Worm (Caenorhabditis elegans) whole organism, L2 larva: Measurements from ENCODE around the gene Y27F2A.11.
"Not testable (repeated sequence)": the region's sequence is repeated elsewhere in the genome, so short reads cannot be mapped to it uniquely, and the experiment has no call there.

Source experiments
- F13H6.1 ChIP-seq: sonication (generic microtip); optimal IDR thresholded peaks from 2 replicates; lab custom pipeline; 2016; ENCODE audit warnings: missing genetic modification characterization, missing compliant biosample characterization
- R02D3.7 ChIP-seq: fragments of 150-350 bp; optimal IDR thresholded peaks from 2 replicates; lab custom pipeline; 2014; ENCODE audit warnings: missing biosample characterization, missing genetic modification characterization
- Y55F3AM.14 ChIP-seq: fragments of 200-800 bp; sonication (Bioruptor generic); optimal IDR thresholded peaks from 2 replicates; lab custom pipeline; 2018; ENCODE audit warnings: mild to moderate bottlenecking, missing genetic modification characterization, missing compliant biosample characterization
- ZK546.5 ChIP-seq: sonication (generic microtip); optimal IDR thresholded peaks from 2 replicates; lab custom pipeline; 2017; ENCODE audit warnings: missing biosample characterization, missing genetic modification characterization
- alr-1 ChIP-seq: fragments of 150-350 bp; optimal IDR thresholded peaks from 2 replicates; lab custom pipeline; 2014; ENCODE audit warnings: missing biosample characterization, missing genetic modification characterization
- aly-2 ChIP-seq: fragments of 150-350 bp; optimal IDR thresholded peaks from 2 replicates; lab custom pipeline; 2014; ENCODE audit warnings: missing biosample characterization, missing genetic modification characterization
- ama-1 ChIP-seq: fragments of 150-350 bp; optimal IDR thresholded peaks from 2 replicates; lab custom pipeline; 2018; ENCODE audit warnings: inconsistent platforms
- ceh-16 ChIP-seq: fragments of 150-350 bp; optimal IDR thresholded peaks from 2 replicates; lab custom pipeline; 2014; ENCODE audit warnings: missing biosample characterization, missing genetic modification characterization
- ceh-82 ChIP-seq: fragments of 150-350 bp; optimal IDR thresholded peaks from 2 replicates; lab custom pipeline; 2014; ENCODE audit warnings: missing biosample characterization, missing genetic modification characterization
- dmd-4 ChIP-seq: sonication (generic microtip); optimal IDR thresholded peaks from 2 replicates; lab custom pipeline; 2017; ENCODE audit warnings: missing biosample characterization, missing genetic modification characterization
- egl-27 ChIP-seq: sonication (generic microtip); optimal IDR thresholded peaks from 3 replicates; lab custom pipeline; 2017; ENCODE audit warnings: missing biosample characterization, missing genetic modification reagents, missing genetic modification characterization
- elt-3 ChIP-seq: sonication (generic microtip); optimal IDR thresholded peaks from 2 replicates; lab custom pipeline; 2017; ENCODE audit warnings: missing biosample characterization, missing genetic modification characterization
- fos-1 ChIP-seq: fragments of 150-350 bp; optimal IDR thresholded peaks from 2 replicates; lab custom pipeline; 2014; ENCODE audit warnings: missing biosample characterization, missing genetic modification characterization
- gmeb-1 ChIP-seq: fragments of 150-350 bp; optimal IDR thresholded peaks from 2 replicates; lab custom pipeline; 2014; ENCODE audit warnings: missing biosample characterization, missing genetic modification characterization
- lin-11 ChIP-seq: fragments of 150-350 bp; sonication (generic microtip); optimal IDR thresholded peaks from 2 replicates; lab custom pipeline; 2014; ENCODE audit warnings: missing biosample characterization, missing genetic modification characterization, inconsistent platforms, mixed read lengths
- lin-13 ChIP-seq: fragments of 150-350 bp; optimal IDR thresholded peaks from 2 replicates; lab custom pipeline; 2014; ENCODE audit warnings: missing biosample characterization, missing genetic modification reagents, missing genetic modification characterization
- lin-39 ChIP-seq: fragments of 150-350 bp; optimal IDR thresholded peaks from 2 replicates; lab custom pipeline; 2014; ENCODE audit warnings: missing biosample characterization, missing genetic modification reagents, missing genetic modification characterization
- lsy-2 ChIP-seq, 2 experiments: fragments of 150-350 bp in 1 of 2; sonication (generic microtip) in 1 of 2; optimal IDR thresholded peaks; 2 replicates each; lab custom pipeline; 2014 to 2017; ENCODE audit warnings: missing biosample characterization in 2 of 2, missing genetic modification characterization in 2 of 2
- mab-5 ChIP-seq: fragments of 150-350 bp; optimal IDR thresholded peaks from 2 replicates; lab custom pipeline; 2014; ENCODE audit warnings: missing biosample characterization, missing genetic modification characterization
- mbf-1 ChIP-seq: sonication (generic microtip); optimal IDR thresholded peaks from 2 replicates; lab custom pipeline; 2017; ENCODE audit warnings: missing biosample characterization, missing genetic modification characterization
- nhr-10 ChIP-seq: sonication (generic microtip); optimal IDR thresholded peaks from 2 replicates; lab custom pipeline; 2017; ENCODE audit warnings: missing biosample characterization, missing genetic modification characterization
- nhr-12 ChIP-seq: fragments of 150-350 bp; optimal IDR thresholded peaks from 2 replicates; lab custom pipeline; 2014; ENCODE audit warnings: missing biosample characterization, missing genetic modification characterization
- nhr-129 ChIP-seq: fragments of 150-350 bp; optimal IDR thresholded peaks from 2 replicates; lab custom pipeline; 2014; ENCODE audit warnings: missing biosample characterization, missing genetic modification characterization
- nhr-23 ChIP-seq: fragments of 150-350 bp; optimal IDR thresholded peaks from 2 replicates; lab custom pipeline; 2014; ENCODE audit warnings: missing biosample characterization, missing genetic modification reagents, missing genetic modification characterization
- nhr-237 ChIP-seq: fragments of 150-350 bp; optimal IDR thresholded peaks from 2 replicates; lab custom pipeline; 2014; ENCODE audit warnings: missing biosample characterization, missing genetic modification characterization
- nhr-25 ChIP-seq: fragments of 150-350 bp; sonication (generic microtip); optimal IDR thresholded peaks from 3 replicates; lab custom pipeline; 2014; ENCODE audit warnings: missing biosample characterization, missing genetic modification characterization
- nhr-6 ChIP-seq: fragments of 150-350 bp; optimal IDR thresholded peaks from 2 replicates; lab custom pipeline; 2014; ENCODE audit warnings: missing biosample characterization, missing genetic modification characterization
- nhr-77 ChIP-seq: fragments of 150-350 bp; optimal IDR thresholded peaks from 2 replicates; lab custom pipeline; 2014; ENCODE audit warnings: missing biosample characterization, missing genetic modification characterization
- peb-1 ChIP-seq: fragments of 150-350 bp; optimal IDR thresholded peaks from 2 replicates; lab custom pipeline; 2014; ENCODE audit warnings: missing biosample characterization, missing genetic modification characterization
- skn-1 ChIP-seq: sonication (generic microtip); optimal IDR thresholded peaks from 2 replicates; lab custom pipeline; 2017; ENCODE audit warnings: missing biosample characterization, missing genetic modification characterization
- sma-9 ChIP-seq, 2 experiments: fragments of 150-350 bp in 1 of 2; sonication (generic microtip) in 1 of 2; optimal IDR thresholded peaks; 2 replicates each; lab custom pipeline; 2014 to 2016; ENCODE audit warnings: missing genetic modification characterization in 2 of 2, mild to moderate bottlenecking in 1 of 2, missing biosample characterization in 1 of 2, missing compliant biosample characterization in 1 of 2, missing genetic modification reagents in 1 of 2, moderate library complexity in 1 of 2
- snpc-4 ChIP-seq: fragments of 150-350 bp; optimal IDR thresholded peaks from 2 replicates; lab custom pipeline; 2014; ENCODE audit warnings: missing biosample characterization, missing genetic modification characterization
- unc-39 ChIP-seq: fragments of 150-350 bp; optimal IDR thresholded peaks from 2 replicates; lab custom pipeline; 2014; ENCODE audit warnings: missing biosample characterization, missing genetic modification characterization
- unc-55 ChIP-seq: fragments of 150-350 bp; sonication (generic microtip); optimal IDR thresholded peaks from 3 replicates; lab custom pipeline; 2014; ENCODE audit warnings: missing biosample characterization, missing genetic modification reagents, missing genetic modification characterization
- unc-62 ChIP-seq: fragments of 150-350 bp; optimal IDR thresholded peaks from 2 replicates; lab custom pipeline; 2014; ENCODE audit warnings: missing biosample characterization, missing genetic modification reagents, missing genetic modification characterization
- zag-1 ChIP-seq: fragments of 150-350 bp; optimal IDR thresholded peaks from 2 replicates; lab custom pipeline; 2014; ENCODE audit warnings: missing biosample characterization, missing genetic modification characterization
- ztf-4 ChIP-seq: fragments of 150-350 bp; optimal IDR thresholded peaks from 2 replicates; lab custom pipeline; 2014; ENCODE audit warnings: missing biosample characterization, missing genetic modification characterization

Gene Y27F2A.11

DNA sequence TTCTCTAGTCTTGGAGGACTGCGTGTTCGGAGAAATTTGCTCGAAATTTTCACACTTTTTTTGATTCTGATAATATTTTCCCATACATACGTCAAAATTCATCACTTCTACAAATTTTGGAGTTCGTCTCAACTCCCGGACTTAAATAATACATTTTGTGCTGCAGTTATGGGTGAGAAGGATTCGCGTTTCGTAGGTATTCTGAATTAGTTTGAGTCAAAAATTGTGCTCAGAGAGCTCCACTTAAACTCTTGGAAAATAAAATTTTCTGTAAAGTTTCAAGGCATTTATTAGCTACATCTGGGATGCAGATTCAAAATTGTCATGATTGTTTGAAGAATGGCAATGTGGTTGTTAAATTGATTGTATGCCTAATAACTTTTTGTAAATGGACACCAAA, 24.8 kb downstream of the Y27F2A.11 start, which contains the start of gene ZC239.4:
Gene ZC239.4 (plus strand): TSS at position 301 of the 400 bp plus-strand sequence.
- TF ChIP-seq lin-13 (GFP tag; lab: Kevin White, UChicago) = no peak
- TF ChIP-seq lin-11 (tag; lab: Kevin White, UChicago) = no peak
- TF ChIP-seq elt-3 (tag; lab: Kevin White, UChicago) = no peak
- no peak for TF ChIP-seq gmeb-1 (tag; lab: Kevin White, UChicago)
- TF ChIP-seq, all 48 proteins: peak for 0

DNA sequence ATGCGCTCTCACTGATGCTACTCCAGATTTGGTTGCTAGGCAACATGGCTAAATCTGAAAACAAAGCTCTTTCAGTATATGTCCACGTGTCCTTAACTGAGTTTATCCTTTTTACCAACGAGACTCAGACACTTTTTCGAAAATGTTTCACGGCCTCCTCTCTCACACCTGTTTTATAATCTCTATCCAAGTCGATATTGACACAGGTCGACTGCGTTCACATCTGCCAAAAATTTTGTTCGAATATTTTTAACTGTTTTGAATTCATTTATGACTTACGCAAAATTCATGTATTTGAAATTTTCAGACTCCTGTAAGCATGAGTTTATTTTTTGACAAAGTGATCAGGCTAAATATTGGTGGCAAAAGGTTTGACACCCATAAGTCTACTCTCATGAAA, 26.6 kb downstream of the Y27F2A.11 start, which contains the start of gene ZC239.3:
Gene ZC239.3 (plus strand): TSS at position 301 of the 400 bp plus-strand sequence.
- not testable (repeated sequence) for TF ChIP-seq peb-1, nhr-25, nhr-237 (tag; lab: Kevin White, UChicago)
- TF ChIP-seq, all 48 proteins: peak for 0; not testable (repeated sequence) for 48

DNA sequence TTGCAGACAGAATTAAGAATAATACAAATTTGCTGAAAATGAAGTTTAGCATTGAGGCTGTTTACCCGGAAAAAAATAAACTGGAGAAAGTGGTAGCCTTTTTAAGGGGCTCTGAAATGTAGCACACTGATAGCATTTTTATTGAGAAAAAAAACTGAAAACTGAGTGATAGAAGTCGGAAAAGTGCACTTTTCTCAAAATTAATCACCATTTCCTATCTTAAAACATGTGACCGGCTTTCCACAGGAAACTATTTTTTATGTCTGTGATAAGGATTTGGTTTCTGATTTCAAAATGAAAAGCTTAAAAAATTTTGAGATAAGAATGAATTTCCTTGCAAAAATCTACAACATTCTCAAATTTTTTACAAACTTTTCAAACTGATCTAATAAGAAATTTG, 31.6 kb downstream of the Y27F2A.11 start, which contains the start of gene ZC239.22:
Gene ZC239.22 (minus strand): TSS at position 101 of the 400 bp plus-strand sequence.
- no peak for TF ChIP-seq unc-62
- no peak for TF ChIP-seq nhr-23
- TF ChIP-seq nhr-12 (tag; lab: Kevin White, UChicago) = no peak
- TF ChIP-seq elt-3 (tag; lab: Kevin White, UChicago) = no peak
- no peak for TF ChIP-seq Y55F3AM.14 (GFP tag; lab: Kevin White, UChicago)
- TF ChIP-seq mbf-1 (tag; lab: Kevin White, UChicago) = no peak
- TF ChIP-seq zag-1 (tag; lab: Kevin White, UChicago) = no peak
- no peak for TF ChIP-seq skn-1 (tag; lab: Kevin White, UChicago)
- TF ChIP-seq F13H6.1 = no peak
- no peak for TF ChIP-seq unc-55
- no peak for TF ChIP-seq snpc-4
- TF ChIP-seq ZK546.5 = no peak
- no peak for TF ChIP-seq mab-5 (tag; lab: Kevin White, UChicago)
- TF ChIP-seq lin-39 = no peak
- no peak for TF ChIP-seq nhr-10 (tag; lab: Kevin White, UChicago)

DNA sequence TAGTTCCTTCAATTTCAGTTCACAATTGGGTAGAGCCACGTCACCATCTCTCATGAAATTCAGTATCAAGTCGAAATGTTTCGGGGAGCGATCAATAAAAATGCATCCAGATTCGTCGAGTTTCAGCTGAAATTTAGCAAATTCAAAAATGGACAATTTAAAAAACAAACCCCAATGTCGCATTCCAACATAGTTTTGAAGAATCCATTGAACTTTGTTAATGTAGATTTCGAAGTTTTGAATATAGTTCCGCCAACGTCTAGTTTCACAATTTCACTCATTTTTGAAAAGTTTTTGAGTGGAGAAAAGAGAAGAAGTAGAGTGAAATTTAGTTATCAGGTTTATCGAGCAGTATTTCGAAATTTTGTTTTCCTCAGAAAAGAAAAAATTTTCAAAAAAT, 32.6 kb downstream of the Y27F2A.11 start, which contains the start of gene ZC239.14:
Gene ZC239.14 (minus strand): TSS at position 305 of the 400 bp plus-strand sequence.
- TF ChIP-seq ztf-4 (tag; lab: Kevin White, UChicago) = no peak
- TF ChIP-seq nhr-6 (tag; lab: Kevin White, UChicago) = no peak
- no peak for TF ChIP-seq nhr-129
- TF ChIP-seq R02D3.7 (tag; lab: Kevin White, UChicago) = no peak
- TF ChIP-seq elt-3 (tag; lab: Kevin White, UChicago) = no peak
- no peak for TF ChIP-seq unc-39 (tag; lab: Kevin White, UChicago)
- no peak for TF ChIP-seq dmd-4 (tag; lab: Kevin White, UChicago)
- TF ChIP-seq nhr-23 = no peak
- TF ChIP-seq peb-1 (tag; lab: Kevin White, UChicago) = no peak
- no peak for TF ChIP-seq lin-13 (GFP tag; lab: Kevin White, UChicago)
- no peak for TF ChIP-seq gmeb-1 (tag; lab: Kevin White, UChicago)
- no peak for TF ChIP-seq ama-1 (lab: Kevin White, UChicago)
- no peak for TF ChIP-seq nhr-77

DNA sequence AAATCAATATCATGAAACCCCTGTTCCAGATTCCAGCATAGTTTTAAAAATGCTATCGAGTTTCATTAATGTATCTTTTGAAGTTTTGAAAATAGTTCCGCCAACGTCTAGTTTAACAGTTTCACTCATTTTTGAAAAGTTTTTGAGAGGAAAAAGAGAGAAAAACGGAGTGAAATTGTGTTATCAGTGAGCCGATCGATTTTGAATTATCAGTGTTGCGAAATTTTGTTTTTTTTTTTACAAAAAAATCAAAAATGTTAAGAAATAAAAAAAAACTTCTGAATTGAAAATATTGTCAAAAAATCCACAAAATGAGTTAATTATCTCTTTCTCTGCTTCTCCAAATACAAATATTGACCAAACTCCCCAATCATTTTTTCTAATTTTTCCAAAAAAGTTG, 33.5 kb downstream of the Y27F2A.11 start, which contains the start of gene ZC239.13:
Gene ZC239.13 (minus strand): TSS at position 154 of the 400 bp plus-strand sequence.
- TF ChIP-seq fos-1 (peak; percentile 5), aly-2 (tag; lab: Kevin White, UChicago) (no peak)

DNA sequence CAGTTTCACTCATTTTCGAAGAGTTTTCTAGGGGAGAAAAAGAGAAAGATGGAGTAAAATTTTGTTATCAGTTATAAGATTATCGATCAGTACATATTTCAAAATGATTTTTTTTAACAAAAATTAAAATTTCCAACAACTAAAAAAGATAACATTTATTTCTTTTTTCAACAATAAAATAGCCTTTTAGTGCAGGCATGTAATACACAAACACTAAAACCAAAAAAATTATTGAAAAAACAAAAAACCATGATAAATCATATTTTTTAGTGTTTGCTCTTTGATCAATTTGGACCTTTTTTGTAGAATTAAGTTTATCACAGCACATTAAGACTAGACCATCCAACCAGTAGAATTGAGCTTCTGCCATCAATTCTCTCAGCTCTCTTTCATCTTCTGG, 35.5 kb downstream of the Y27F2A.11 start, which contains the start of gene ZC239.15:
Gene ZC239.15 (minus strand): TSS at position 101 of the 400 bp plus-strand sequence.
- no peak for TF ChIP-seq lsy-2 (tag; optimal IDR thresholded peaks at IDR 0.05; lab: Kevin White, UChicago)
- TF ChIP-seq ceh-16 (tag; lab: Kevin White, UChicago) = no peak
- TF ChIP-seq dmd-4 (tag; lab: Kevin White, UChicago) = no peak
- no peak for TF ChIP-seq sma-9 (GFP tag; optimal IDR thresholded peaks at IDR 0.05; lab: Kevin White, UChicago)
- no peak for TF ChIP-seq sma-9 (tag; optimal IDR thresholded peaks at IDR 0.05; lab: Kevin White, UChicago)
- TF ChIP-seq egl-27 = no peak
- TF ChIP-seq alr-1 (tag; lab: Kevin White, UChicago) = no peak
- TF ChIP-seq F13H6.1 = no peak
- no peak for TF ChIP-seq ceh-82 (tag; lab: Kevin White, UChicago)
- TF ChIP-seq nhr-12 (tag; lab: Kevin White, UChicago) = no peak
- no peak for TF ChIP-seq lin-39
- no peak for TF ChIP-seq ama-1 (lab: Kevin White, UChicago)
- no peak for TF ChIP-seq nhr-10 (tag; lab: Kevin White, UChicago)
- TF ChIP-seq, all 48 proteins: peak for 0
